Fruit fly (Drosophila melanogaster) whole organism, embryonic: ENCODE measurements around the gene nmo.

ENCODE experiments used
- B-H1 ChIP-seq: fragments of 200-800 bp; sonication (Bioruptor generic); IDR thresholded peaks from 3 replicates; pipeline ENCODE4 v1.3.6; 2022; ENCODE audit warnings: missing biosample characterization, missing genetic modification characterization
- B-H2 ChIP-seq: fragments of 200-800 bp; sonication (Bioruptor generic); optimal IDR thresholded peaks from 2 replicates; lab custom pipeline; 2018; ENCODE audit warnings: missing biosample characterization, mild to moderate bottlenecking, missing genetic modification characterization
- CG11695 ChIP-seq: fragments of 200-800 bp; sonication (Bioruptor generic); IDR thresholded peaks from 3 replicates; pipeline ENCODE4 v1.3.6; 2022; ENCODE audit warnings: missing biosample characterization, missing genetic modification characterization
- CG12104 ChIP-seq: fragments of 200-800 bp; sonication (Bioruptor generic); optimal IDR thresholded peaks from 3 replicates; lab custom pipeline; 2016; ENCODE audit warnings: missing biosample characterization, missing genetic modification characterization
- CG12391 ChIP-seq: fragments of 200-800 bp; sonication (Bioruptor generic); optimal IDR thresholded peaks from 3 replicates; lab custom pipeline; 2018; ENCODE audit warnings: missing biosample characterization, mild to moderate bottlenecking, missing genetic modification characterization, moderate library complexity
- CG14014 ChIP-seq: fragments of 200-800 bp; sonication (Bioruptor generic); IDR thresholded peaks from 2 replicates; pipeline ENCODE4 v1.3.6; 2022; ENCODE audit warnings: missing biosample characterization, missing genetic modification characterization
- CG15696 ChIP-seq: fragments of 200-800 bp; sonication (Bioruptor generic); optimal IDR thresholded peaks from 2 replicates; lab custom pipeline; 2019; ENCODE audit warnings: missing biosample characterization, mild to moderate bottlenecking, missing genetic modification characterization, moderate library complexity
- CG16863 ChIP-seq: fragments of 200-800 bp; sonication (Bioruptor generic); optimal IDR thresholded peaks from 3 replicates; lab custom pipeline; 2016; ENCODE audit warnings: missing biosample characterization, missing genetic modification characterization
- CG17568 ChIP-seq: fragments of 200-800 bp; sonication (Bioruptor generic); optimal IDR thresholded peaks from 2 replicates; lab custom pipeline; 2018; ENCODE audit warnings: missing biosample characterization, mild to moderate bottlenecking, missing genetic modification characterization, moderate library complexity
- CG18011 ChIP-seq: fragments of 200-800 bp; sonication (Bioruptor generic); optimal IDR thresholded peaks from 2 replicates; lab custom pipeline; 2017; ENCODE audit warnings: missing biosample characterization, missing genetic modification characterization, mild to moderate bottlenecking, moderate library complexity, missing genotype
- CG2199 ChIP-seq: fragments of 200-800 bp; sonication (Bioruptor generic); IDR thresholded peaks from 3 replicates; pipeline ENCODE4 v1.3.6; 2022; ENCODE audit warnings: missing biosample characterization, missing genetic modification characterization
- CG6813 ChIP-seq: fragments of 200-800 bp; sonication (Bioruptor generic); optimal IDR thresholded peaks from 2 replicates; lab custom pipeline; 2017; ENCODE audit warnings: missing biosample characterization, missing genetic modification characterization, mild to moderate bottlenecking, moderate library complexity, missing genetic modification reagents
- CG7745 ChIP-seq: fragments of 200-800 bp; sonication (Bioruptor generic); optimal IDR thresholded peaks from 2 replicates; lab custom pipeline; 2018; ENCODE audit warnings: missing biosample characterization, mild to moderate bottlenecking, missing genetic modification characterization, moderate library complexity
- CG8089 ChIP-seq: fragments of 200-800 bp; sonication (Bioruptor generic); optimal IDR thresholded peaks from 3 replicates; lab custom pipeline; 2016; ENCODE audit warnings: missing biosample characterization, missing genetic modification characterization
- CG9609 ChIP-seq: fragments of 200-800 bp; sonication (Bioruptor generic); optimal IDR thresholded peaks from 3 replicates; lab custom pipeline; 2016; ENCODE audit warnings: missing biosample characterization, missing genetic modification characterization
- CG9727 ChIP-seq: fragments of 200-800 bp; sonication (Bioruptor generic); optimal IDR thresholded peaks from 3 replicates; lab custom pipeline; 2017; ENCODE audit warnings: missing biosample characterization, mild to moderate bottlenecking, missing genetic modification characterization
- Dp ChIP-seq: fragments of 200-800 bp; sonication (Bioruptor generic); optimal IDR thresholded peaks from 2 replicates; lab custom pipeline; 2018; ENCODE audit warnings: missing biosample characterization, mild to moderate bottlenecking, missing genetic modification characterization, moderate library complexity
- Fer1 ChIP-seq: fragments of 200-800 bp; sonication (Bioruptor generic); optimal IDR thresholded peaks from 2 replicates; lab custom pipeline; 2017; ENCODE audit warnings: missing biosample characterization, mild to moderate bottlenecking, missing genetic modification characterization
- Hand ChIP-seq: fragments of 200-800 bp; sonication (Bioruptor generic); optimal IDR thresholded peaks from 2 replicates; lab custom pipeline; 2017; ENCODE audit warnings: mild to moderate bottlenecking, missing biosample characterization, missing genetic modification reagents, missing genetic modification characterization
- Hmr ChIP-seq: fragments of 200-800 bp; sonication (Bioruptor generic); optimal IDR thresholded peaks from 3 replicates; lab custom pipeline; 2017; ENCODE audit warnings: mild to moderate bottlenecking, missing biosample characterization, missing genetic modification reagents, missing genetic modification characterization
- Med ChIP-seq: fragments of 200-800 bp; sonication (Bioruptor generic); peaks from one replicate; lab custom pipeline; 2016; ENCODE audit warnings: missing biosample characterization, missing genetic modification characterization, mild to moderate bottlenecking, inconsistent platforms, moderate library complexity
- Mrtf ChIP-seq: fragments of 200-800 bp; sonication (Bioruptor generic); IDR thresholded peaks from 3 replicates; pipeline ENCODE4 v1.3.6; 2022; ENCODE audit warnings: missing biosample characterization, missing genetic modification characterization
- PHDP ChIP-seq: fragments of 200-800 bp; sonication (Bioruptor generic); optimal IDR thresholded peaks from 3 replicates; lab custom pipeline; 2018; ENCODE audit warnings: missing biosample characterization, mild to moderate bottlenecking, missing genetic modification characterization, moderate library complexity
- Pdp1 ChIP-seq, 2 experiments: fragments of 200-800 bp; sonication (Bioruptor generic); optimal IDR thresholded peaks; 3 replicates each; lab custom pipeline; 2016; ENCODE audit warnings: missing biosample characterization in 2 of 2, missing genetic modification characterization in 2 of 2, mild to moderate bottlenecking in 1 of 2, moderate library complexity in 1 of 2
- Rx ChIP-seq: fragments of 200-800 bp; sonication (Bioruptor generic); IDR thresholded peaks from 2 replicates; pipeline ENCODE4 v1.3.6; 2022; ENCODE audit warnings: missing biosample characterization, missing genetic modification characterization
- Trl ChIP-seq, 3 experiments: fragments of >200 bp in 2 of 3; fragments of 200-800 bp in 1 of 3; sonication (Bioruptor generic) in 1 of 3; optimal IDR thresholded peaks; 2 replicates in 1 of 3; 3 replicates in 2 of 3; lab custom pipeline; 2016 to 2017; ENCODE audit warnings: missing biosample characterization in 1 of 3, missing genetic modification characterization in 1 of 3
- Vsx1 ChIP-seq: fragments of 200-800 bp; sonication (Bioruptor generic); optimal IDR thresholded peaks from 2 replicates; lab custom pipeline; 2017; ENCODE audit warnings: missing biosample characterization, mild to moderate bottlenecking, missing genetic modification characterization, missing genetic modification reagents
- cg ChIP-seq: fragments of 200-800 bp; sonication (Bioruptor generic); optimal IDR thresholded peaks from 3 replicates; lab custom pipeline; 2019; ENCODE audit warnings: missing biosample characterization, mild to moderate bottlenecking, missing genetic modification characterization, moderate library complexity
- chm ChIP-seq: fragments of 200-800 bp; sonication (Bioruptor generic); IDR thresholded peaks from 2 replicates; pipeline ENCODE4 v1.3.6; 2022; ENCODE audit warnings: missing biosample characterization, missing genetic modification characterization
- crol ChIP-seq: fragments of 200-800 bp; sonication (Bioruptor generic); IDR thresholded peaks from 2 replicates; pipeline ENCODE4 v1.3.6; 2022; ENCODE audit warnings: missing biosample characterization, missing genetic modification characterization
- exex ChIP-seq: fragments of 200-800 bp; sonication (Bioruptor generic); optimal IDR thresholded peaks from 4 replicates; lab custom pipeline; 2018; ENCODE audit warnings: missing biosample characterization, mild to moderate bottlenecking, missing genetic modification characterization, moderate library complexity
- fu2 ChIP-seq: fragments of 200-800 bp; sonication (Bioruptor generic); optimal IDR thresholded peaks from 2 replicates; lab custom pipeline; 2016; ENCODE audit warnings: missing biosample characterization, missing genetic modification characterization
- gcm ChIP-seq: fragments of 200-800 bp; sonication (Bioruptor generic); optimal IDR thresholded peaks from 2 replicates; lab custom pipeline; 2019; ENCODE audit warnings: missing biosample characterization, mild to moderate bottlenecking, missing genetic modification characterization, moderate library complexity
- jigr1 ChIP-seq: fragments of 200-800 bp; sonication (Bioruptor generic); IDR thresholded peaks from 3 replicates; pipeline ENCODE4 v1.3.6; 2022; ENCODE audit warnings: missing biosample characterization, missing genetic modification characterization
- mld ChIP-seq: fragments of 200-800 bp; sonication (Bioruptor generic); IDR thresholded peaks from 3 replicates; pipeline ENCODE4 v1.3.6; 2022; ENCODE audit warnings: missing biosample characterization, missing genetic modification characterization; ENCODE audit not compliant: partially characterized antibody
- nau ChIP-seq: fragments of 200-800 bp; sonication (Bioruptor generic); optimal IDR thresholded peaks from 3 replicates; lab custom pipeline; 2017; ENCODE audit warnings: missing biosample characterization, mild to moderate bottlenecking, missing genetic modification characterization, missing genetic modification reagents
- sima ChIP-seq: fragments of 200-800 bp; sonication (Bioruptor generic); optimal IDR thresholded peaks from 2 replicates; lab custom pipeline; 2016; ENCODE audit warnings: missing biosample characterization, missing genetic modification characterization
- sug ChIP-seq: fragments of 200-800 bp; optimal IDR thresholded peaks from 2 replicates; lab custom pipeline; 2019; ENCODE audit warnings: missing biosample characterization, mild to moderate bottlenecking, missing genetic modification characterization, moderate library complexity
- toy ChIP-seq: fragments of 200-800 bp; sonication (Bioruptor generic); IDR thresholded peaks from 2 replicates; pipeline ENCODE4 v1.3.6; 2022; ENCODE audit warnings: missing biosample characterization, missing genetic modification characterization
- ttk ChIP-seq: fragments of 200-800 bp; sonication (Bioruptor generic); IDR thresholded peaks from 2 replicates; pipeline ENCODE4 v2.1.2; 2022; ENCODE audit warnings: missing biosample characterization, missing genetic modification characterization
- unc-4 ChIP-seq: fragments of 200-800 bp; sonication (Bioruptor generic); IDR thresholded peaks from 2 replicates; pipeline ENCODE4 v1.3.6; 2022; ENCODE audit warnings: missing biosample characterization, missing genetic modification characterization; ENCODE audit not compliant: partially characterized antibody
- vfl ChIP-seq: fragments of 200-800 bp; sonication (Bioruptor generic); optimal IDR thresholded peaks from 2 replicates; lab custom pipeline; 2016; ENCODE audit warnings: missing biosample characterization, missing genetic modification characterization

nmo gene

DNA sequence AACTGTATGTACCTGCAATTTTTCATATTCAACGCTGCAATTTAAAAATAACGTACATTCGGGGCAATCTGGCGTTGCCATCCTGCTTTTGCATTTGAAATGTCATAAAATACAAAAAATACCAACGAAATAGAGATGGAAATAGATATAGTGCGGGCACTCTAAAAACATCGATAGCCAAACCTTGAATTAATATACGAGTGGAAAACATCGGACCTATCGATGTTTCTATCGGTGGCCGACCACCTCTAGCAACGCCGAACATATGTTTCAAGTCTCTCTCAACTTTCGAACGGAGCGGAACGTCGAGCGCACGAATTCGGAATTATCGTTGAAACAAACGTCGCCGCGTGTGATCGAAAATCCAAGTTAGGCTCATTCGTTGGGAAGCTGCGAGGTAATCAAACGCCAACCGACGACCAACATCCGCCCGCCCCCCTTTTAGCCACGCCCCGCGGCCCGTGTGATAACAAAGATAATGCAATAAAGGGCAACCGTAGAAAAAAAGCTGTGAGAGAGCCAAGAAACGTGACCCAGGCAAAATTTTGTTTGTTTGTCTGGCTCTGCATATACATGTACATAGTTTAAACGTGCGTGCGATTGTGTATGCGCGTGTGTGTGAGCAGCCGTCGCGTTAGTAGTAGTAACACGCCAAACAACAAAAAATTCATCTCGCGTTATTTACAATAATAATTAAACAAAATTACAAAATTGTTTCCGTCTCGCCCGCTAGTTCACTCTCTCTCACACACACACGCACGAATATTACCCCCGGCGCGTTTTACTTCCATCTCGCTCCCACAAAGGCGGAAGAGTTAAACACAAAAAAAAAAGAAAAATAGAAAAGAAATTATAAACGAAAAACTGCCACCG is at the start of gene nmo (continued):
- TF ChIP-seq Fer1 (GFP tag; lab: Kevin White, UChicago), result peak; percentile 62
- peak; percentile 14 for TF ChIP-seq nau (GFP tag; lab: Kevin White, UChicago)
- TF ChIP-seq mld (GFP tag; lab: Robert Waterston, UW), result no peak
- TF ChIP-seq Mrtf, result no peak
- TF ChIP-seq CG14014, result no peak
- no peak for TF ChIP-seq vfl (GFP tag; lab: Kevin White, UChicago)
- peak; percentile 55 for TF ChIP-seq Hand
- TF ChIP-seq CG12391 (tag; lab: Kevin White, UChicago), result no peak
- TF ChIP-seq Hmr, result peak; percentile 11
- peak; percentile 72 for TF ChIP-seq Dp (GFP tag; lab: Kevin White, UChicago)
- no peak for TF ChIP-seq B-H1 (GFP tag; lab: Robert Waterston, UW)
- TF ChIP-seq CG17568 (GFP tag; lab: Kevin White, UChicago), result peak; percentile 58
- peak; percentile 34 for TF ChIP-seq CG9727
- TF ChIP-seq PHDP, result peak; percentile 9

DNA sequence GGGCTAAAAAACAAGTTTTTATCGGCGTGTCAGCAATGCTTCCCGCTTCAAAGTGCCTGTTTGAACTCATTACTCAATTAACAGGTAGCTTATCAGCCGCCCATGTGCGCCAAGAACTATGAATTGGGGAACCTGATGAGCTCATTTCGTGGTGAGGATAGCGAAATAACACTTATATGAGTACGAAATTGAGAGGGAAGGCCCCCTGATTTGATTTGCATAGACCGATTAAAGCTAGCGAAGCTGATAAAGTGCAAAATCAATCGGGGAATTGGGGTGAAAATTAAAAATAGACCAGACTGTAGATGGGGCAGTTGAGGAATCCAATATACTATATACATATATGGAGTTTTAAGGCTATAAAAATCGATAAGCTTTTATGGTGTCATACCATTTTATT is 44.6 kb upstream of the nmo start:
- TF ChIP-seq sug (tag; lab: Kevin White, UChicago) (peak; percentile 32), exex (peak; percentile 86), CG2199 (0 out of 3 replicates have a peak, but pooled peaks have one; percentile 40), CG8089 (GFP tag; lab: Kevin White, UChicago) (no peak), toy (GFP tag; lab: Robert Waterston, UW) (no peak)

DNA sequence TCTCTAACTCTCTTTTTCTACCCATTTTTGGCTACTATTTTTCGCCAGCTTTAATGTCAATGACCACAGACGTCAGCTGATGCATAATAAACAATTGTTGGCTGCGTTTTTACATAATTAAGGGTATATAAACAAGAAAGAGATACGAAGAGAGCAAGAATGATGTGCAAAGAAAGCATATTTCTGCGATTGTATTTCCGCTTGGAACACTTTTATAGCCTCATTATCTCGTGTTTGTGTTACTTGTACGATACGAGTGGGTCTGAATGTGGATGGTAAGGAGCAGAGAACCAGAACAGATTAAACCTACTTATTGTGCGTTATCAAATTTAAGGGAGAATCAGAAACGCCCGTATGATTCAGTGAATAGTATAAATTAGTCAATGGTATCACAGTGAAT is 44.0 kb upstream of the nmo start:
- no peak for TF ChIP-seq CG12104 (GFP tag; lab: Kevin White, UChicago)
- no peak for TF ChIP-seq CG15696 (tag; lab: Kevin White, UChicago)
- peak in 1 of 2 experiments; percentile 24 for TF ChIP-seq Pdp1 (GFP tag; optimal IDR thresholded peaks at IDR 0.05; lab: Kevin White, UChicago)
- no peak for TF ChIP-seq CG18011
- peak; percentile 23 for TF ChIP-seq gcm (GFP tag; lab: Kevin White, UChicago)
- peak; percentile 41; the same call in 2 of the 3 replicates for TF ChIP-seq CG2199
- TF ChIP-seq CG11695 (GFP tag; lab: Robert Waterston, UW), result no peak
- TF ChIP-seq fu2, result no peak
- TF ChIP-seq jigr1 (GFP tag; lab: Robert Waterston, UW), result no peak
- TF ChIP-seq CG9609, result no peak
- TF ChIP-seq CG7745, result peak; percentile 45
- TF ChIP-seq exex, result peak; percentile 80
- peak in 1 of 2 experiments; percentile 21 for TF ChIP-seq Trl (optimal IDR thresholded peaks at IDR 0.05; lab: Kevin White, UChicago)
- TF ChIP-seq Trl (GFP tag; optimal IDR thresholded peaks at IDR 0.05; lab: Kevin White, UChicago), result no peak
- TF ChIP-seq CG16863 (GFP tag; lab: Kevin White, UChicago), result no peak
- no peak for TF ChIP-seq sima (GFP tag; lab: Kevin White, UChicago)
- TF ChIP-seq B-H2, result no peak
- no peak for TF ChIP-seq Vsx1

- TF ChIP-seq Vsx1 (no peak), Trl (optimal IDR thresholded peaks at IDR 0.05; lab: Kevin White, UChicago) (peak; percentile 19 to 39), Trl (GFP tag; optimal IDR thresholded peaks at IDR 0.05; lab: Kevin White, UChicago) (no peak), Rx (GFP tag; lab: Robert Waterston, UW) (no peak), Pdp1 (GFP tag; optimal IDR thresholded peaks at IDR 0.05; lab: Kevin White, UChicago) (peak in 1 of 2 experiments; percentile 49), crol (GFP tag; lab: Robert Waterston, UW) (peak; percentile 41), Med (GFP tag; lab: Kevin White, UChicago) (no peak), unc-4 (GFP tag; lab: Robert Waterston, UW) (0 out of 2 replicates have a peak, but pooled peaks have one; percentile 3), CG6813 (GFP tag; lab: Kevin White, UChicago) (no peak), chm (GFP tag; lab: Robert Waterston, UW) (peak; percentile 45; the same call in 1 of the 2 replicates), ttk (GFP tag; lab: Robert Waterston, UW) (0 out of 2 replicates have a peak, but pooled peaks have one; percentile 9), cg (GFP tag; lab: Kevin White, UChicago) (peak; percentile 65)
These were observed 43.4 kb upstream of the nmo start for dm6 chr3L:7935409-7935932.
